Worm (Caenorhabditis elegans) whole organism, early embryonic: ENCODE measurements around the gene cec-6.

Source experiments
- aly-1 ChIP-seq: sonication (generic microtip); optimal IDR thresholded peaks from 2 replicates; lab custom pipeline; 2016; ENCODE audit warnings: missing genetic modification characterization, missing compliant biosample characterization
- ama-1 ChIP-seq: fragments of 150-350 bp; optimal IDR thresholded peaks from 2 replicates; lab custom pipeline; 2014
- flt-1 ChIP-seq: fragments of 200-800 bp; sonication (Bioruptor generic); IDR thresholded peaks from 2 replicates; pipeline ENCODE4 v1.3.6; 2022; ENCODE audit warnings: missing genetic modification characterization, missing compliant biosample characterization
- sea-1 ChIP-seq: fragments of 200-800 bp; sonication (Bioruptor generic); conservative IDR thresholded peaks from 2 replicates; pipeline ENCODE4 v1.3.6; 2022; ENCODE audit warnings: missing genetic modification characterization, missing compliant biosample characterization

ce11 chrIV:5564293-5564692, 19.6 kb downstream of the cec-6 start:
- TF ChIP-seq ama-1 (lab: Kevin White, UChicago) (no peak), aly-1 (tag; lab: Kevin White, UChicago) (no peak), flt-1 (GFP tag; lab: Robert Waterston, UW) (no peak), sea-1 (GFP tag; lab: Robert Waterston, UW) (no peak)
